Fruit fly (Drosophila melanogaster) whole organism, embryonic: ENCODE data around the gene CG46396.

Experiments
- Asciz ChIP-seq: fragments of 200-800 bp; sonication (Bioruptor generic); optimal IDR thresholded peaks from 2 replicates; lab custom pipeline; 2017; ENCODE audit warnings: missing biosample characterization, mild to moderate bottlenecking, missing genetic modification characterization, missing genetic modification reagents
- Atf3 ChIP-seq: fragments of 200-800 bp; sonication (Bioruptor generic); optimal IDR thresholded peaks from 3 replicates; lab custom pipeline; 2016; ENCODE audit warnings: missing biosample characterization, missing genetic modification characterization
- CG10147 ChIP-seq: fragments of 200-800 bp; sonication (Bioruptor generic); optimal IDR thresholded peaks from 2 replicates; lab custom pipeline; 2019; ENCODE audit warnings: missing biosample characterization, mild to moderate bottlenecking, missing genetic modification characterization, moderate library complexity
- CG11456 ChIP-seq: fragments of 200-800 bp; sonication (Bioruptor generic); IDR thresholded peaks from 3 replicates; pipeline ENCODE4 v1.3.6; 2022; ENCODE audit warnings: missing biosample characterization, missing genetic modification characterization
- CG12659 ChIP-seq: fragments of 200-800 bp; sonication (Bioruptor generic); optimal IDR thresholded peaks from 3 replicates; lab custom pipeline; 2017; ENCODE audit warnings: mild to moderate bottlenecking, missing biosample characterization, missing genetic modification reagents, missing genetic modification characterization
- CG12769 ChIP-seq: fragments of 200-800 bp; sonication (Bioruptor generic); optimal IDR thresholded peaks from 2 replicates; lab custom pipeline; 2019; ENCODE audit warnings: missing biosample characterization, mild to moderate bottlenecking, missing genetic modification characterization, moderate library complexity
- CG14014 ChIP-seq: fragments of 200-800 bp; sonication (Bioruptor generic); IDR thresholded peaks from 2 replicates; pipeline ENCODE4 v1.3.6; 2022; ENCODE audit warnings: missing biosample characterization, missing genetic modification characterization
- CG14667 ChIP-seq: fragments of 200-800 bp; sonication (Bioruptor generic); IDR thresholded peaks from 2 replicates; pipeline ENCODE4 v1.3.6; 2022; ENCODE audit warnings: missing biosample characterization, missing genetic modification characterization
- CG15011 ChIP-seq: fragments of 200-800 bp; sonication (Bioruptor generic); optimal IDR thresholded peaks from 3 replicates; lab custom pipeline; 2018; ENCODE audit warnings: missing biosample characterization, mild to moderate bottlenecking, missing genetic modification characterization
- CG15073 ChIP-seq: fragments of 200-800 bp; sonication (Bioruptor generic); optimal IDR thresholded peaks from 2 replicates; lab custom pipeline; 2016; ENCODE audit warnings: missing biosample characterization, missing genetic modification characterization
- CG31388 ChIP-seq: fragments of 200-800 bp; sonication (Bioruptor generic); optimal IDR thresholded peaks from 2 replicates; lab custom pipeline; 2016; ENCODE audit warnings: missing biosample characterization, missing genetic modification characterization
- CG33557 ChIP-seq: fragments of 200-800 bp; sonication (Bioruptor generic); optimal IDR thresholded peaks from 2 replicates; lab custom pipeline; 2019; ENCODE audit warnings: missing biosample characterization, mild to moderate bottlenecking, missing genetic modification characterization, moderate library complexity
- CG34422 ChIP-seq: fragments of 200-800 bp; sonication (Bioruptor generic); IDR thresholded peaks from 3 replicates; pipeline ENCODE4 v1.3.6; 2022; ENCODE audit warnings: missing biosample characterization, missing genetic modification characterization
- CG4617 ChIP-seq: fragments of 200-800 bp; sonication (Bioruptor generic); optimal IDR thresholded peaks from 3 replicates; lab custom pipeline; 2016; ENCODE audit warnings: missing biosample characterization, missing genetic modification characterization, borderline replicate concordance
- CG4707 ChIP-seq: fragments of 200-800 bp; sonication (Bioruptor generic); optimal IDR thresholded peaks from 2 replicates; lab custom pipeline; 2018; ENCODE audit warnings: missing biosample characterization, mild to moderate bottlenecking, missing genetic modification characterization, moderate library complexity
- CG4730 ChIP-seq: fragments of 200-800 bp; sonication (Bioruptor generic); IDR thresholded peaks from 2 replicates; pipeline ENCODE4 v1.3.6; 2022; ENCODE audit warnings: missing biosample characterization, missing genetic modification characterization
- CG6689 ChIP-seq: fragments of 200-800 bp; sonication (Bioruptor generic); IDR thresholded peaks from 2 replicates; pipeline ENCODE4 v1.3.6; 2022; ENCODE audit warnings: missing biosample characterization, missing genetic modification characterization
- CG6791 ChIP-seq: fragments of 200-800 bp; sonication (Bioruptor generic); IDR thresholded peaks from 3 replicates; pipeline ENCODE4 v1.3.6; 2022; ENCODE audit warnings: missing biosample characterization, missing genetic modification characterization; ENCODE audit not compliant: partially characterized antibody
- CG7786 ChIP-seq: fragments of 200-800 bp; sonication (Bioruptor generic); optimal IDR thresholded peaks from 2 replicates; lab custom pipeline; 2016; ENCODE audit warnings: missing biosample characterization, missing genetic modification characterization
- CHES-1-like ChIP-seq: fragments of 200-800 bp; sonication (Bioruptor generic); optimal IDR thresholded peaks from 2 replicates; lab custom pipeline; 2016; ENCODE audit warnings: missing biosample characterization, missing genetic modification characterization
- Dbx ChIP-seq: fragments of 200-800 bp; sonication (Bioruptor generic); IDR thresholded peaks from 3 replicates; pipeline ENCODE4 v1.3.6; 2022; ENCODE audit warnings: missing biosample characterization, missing genetic modification characterization
- E2f1 ChIP-seq: fragments of 200-800 bp; sonication (Bioruptor generic); IDR thresholded peaks from 2 replicates; pipeline ENCODE4 v1.3.6; 2022; ENCODE audit warnings: missing biosample characterization, missing genetic modification characterization
- H15 ChIP-seq: fragments of 200-800 bp; sonication (Bioruptor generic); IDR thresholded peaks from 3 replicates; pipeline ENCODE4 v1.3.6; 2022; ENCODE audit warnings: missing biosample characterization, missing genetic modification characterization
- Lim3 ChIP-seq: fragments of 200-800 bp; sonication (Bioruptor generic); IDR thresholded peaks from 2 replicates; pipeline ENCODE4 v1.3.6; 2022; ENCODE audit warnings: missing biosample characterization, missing genetic modification characterization
- Lpt ChIP-seq: fragments of >200 bp; optimal IDR thresholded peaks from 2 replicates; lab custom pipeline; 2018; ENCODE audit warnings: missing biosample characterization, missing genetic modification characterization
- MESR4 ChIP-seq: fragments of 200-800 bp; sonication (Bioruptor generic); optimal IDR thresholded peaks from 2 replicates; lab custom pipeline; 2018; ENCODE audit warnings: missing biosample characterization, mild to moderate bottlenecking, missing genetic modification characterization, moderate library complexity
- Med ChIP-seq: fragments of 200-800 bp; sonication (Bioruptor generic); peaks from one replicate; lab custom pipeline; 2016; ENCODE audit warnings: missing biosample characterization, missing genetic modification characterization, mild to moderate bottlenecking, inconsistent platforms, moderate library complexity
- Nf-YC ChIP-seq: fragments of 200-800 bp; optimal IDR thresholded peaks from 3 replicates; lab custom pipeline; 2019; ENCODE audit warnings: missing biosample characterization, mild to moderate bottlenecking, missing genetic modification characterization, moderate library complexity
- Sin3A ChIP-seq: fragments of >200 bp; optimal IDR thresholded peaks from 2 replicates; lab custom pipeline; 2018
- Stat92E ChIP-seq, 3 experiments: fragments of >200 bp in 2 of 3; fragments of 200-800 bp in 1 of 3; sonication (Bioruptor generic) in 1 of 3; optimal IDR thresholded peaks; 2 replicates each; lab custom pipeline; 2017 to 2019; ENCODE audit warnings: missing biosample characterization in 3 of 3, missing genetic modification characterization in 3 of 3, mild to moderate bottlenecking in 1 of 3, moderate library complexity in 1 of 3
- Usf ChIP-seq: fragments of 200-800 bp; sonication (Bioruptor generic); optimal IDR thresholded peaks from 2 replicates; lab custom pipeline; 2017; ENCODE audit warnings: missing genotype, missing biosample characterization, missing genetic modification characterization
- ab ChIP-seq: fragments of 200-800 bp; sonication (Bioruptor generic); optimal IDR thresholded peaks from 2 replicates; lab custom pipeline; 2016; ENCODE audit warnings: missing biosample characterization, missing genetic modification characterization
- ash1 ChIP-seq: fragments of 200-800 bp; sonication (Bioruptor generic); optimal IDR thresholded peaks from 2 replicates; lab custom pipeline; 2018; ENCODE audit warnings: missing biosample characterization, mild to moderate bottlenecking, missing genetic modification characterization
- chn ChIP-seq: fragments of 200-800 bp; sonication (Bioruptor generic); optimal IDR thresholded peaks from 2 replicates; lab custom pipeline; 2016; ENCODE audit warnings: missing biosample characterization, missing genetic modification characterization
- crol ChIP-seq: fragments of 200-800 bp; sonication (Bioruptor generic); IDR thresholded peaks from 2 replicates; pipeline ENCODE4 v1.3.6; 2022; ENCODE audit warnings: missing biosample characterization, missing genetic modification characterization
- cwo ChIP-seq: fragments of 200-800 bp; sonication (Bioruptor generic); optimal IDR thresholded peaks from 3 replicates; lab custom pipeline; 2017; ENCODE audit warnings: missing biosample characterization, missing genetic modification characterization, mild to moderate bottlenecking, moderate library complexity, missing genetic modification reagents
- dm ChIP-seq: fragments of 200-800 bp; sonication (Bioruptor generic); optimal IDR thresholded peaks from 3 replicates; lab custom pipeline; 2016; ENCODE audit warnings: missing biosample characterization, missing genetic modification characterization
- hth ChIP-seq: fragments of >200 bp; optimal IDR thresholded peaks from 2 replicates; lab custom pipeline; 2017; ENCODE audit warnings: inconsistent platforms
- knrl ChIP-seq: fragments of 200-800 bp; sonication (Bioruptor generic); IDR thresholded peaks from 3 replicates; pipeline ENCODE4 v1.3.6; 2022; ENCODE audit warnings: missing biosample characterization, missing genetic modification characterization; ENCODE audit not compliant: partially characterized antibody
- luna ChIP-seq: fragments of 200-800 bp; sonication (Bioruptor generic); optimal IDR thresholded peaks from 2 replicates; lab custom pipeline; 2016; ENCODE audit warnings: missing biosample characterization, missing genetic modification characterization
- mirr ChIP-seq: fragments of 200-800 bp; sonication (Bioruptor generic); optimal IDR thresholded peaks from 3 replicates; lab custom pipeline; 2018; ENCODE audit warnings: missing biosample characterization, mild to moderate bottlenecking, missing genetic modification characterization
- nau ChIP-seq: fragments of 200-800 bp; sonication (Bioruptor generic); optimal IDR thresholded peaks from 3 replicates; lab custom pipeline; 2017; ENCODE audit warnings: missing biosample characterization, mild to moderate bottlenecking, missing genetic modification characterization, missing genetic modification reagents
- org-1 ChIP-seq: fragments of 200-800 bp; sonication (Bioruptor generic); optimal IDR thresholded peaks from 2 replicates; lab custom pipeline; 2017; ENCODE audit warnings: missing biosample characterization, missing genetic modification characterization
- row ChIP-seq: fragments of 200-800 bp; sonication (Bioruptor generic); IDR thresholded peaks from 3 replicates; pipeline ENCODE4 v1.3.6; 2022; ENCODE audit warnings: missing biosample characterization, missing genetic modification characterization
- scrt ChIP-seq: fragments of 200-800 bp; sonication (Bioruptor generic); optimal IDR thresholded peaks from 2 replicates; lab custom pipeline; 2018; ENCODE audit warnings: missing biosample characterization, mild to moderate bottlenecking, missing genetic modification characterization, moderate library complexity
- stc ChIP-seq: fragments of 200-800 bp; sonication (Bioruptor generic); IDR thresholded peaks from 2 replicates; pipeline ENCODE4 v1.3.6; 2022; ENCODE audit warnings: missing biosample characterization, missing genetic modification characterization
- yki ChIP-seq: fragments of >200 bp; optimal IDR thresholded peaks from 3 replicates; lab custom pipeline; 2018

The CG46396 gene

dm6 chr3R:6353624-6354352 lies 50.0 kb downstream of the CG46396 start (continued):
- TF ChIP-seq MESR4 (GFP tag; lab: Kevin White, UChicago) (no peak), CG33557 (GFP tag; lab: Kevin White, UChicago) (no peak), Usf (peak; percentile 16), luna (GFP tag; lab: Kevin White, UChicago) (peak; percentile 29), Sin3A (lab: Kevin White, UChicago) (no peak), CHES-1-like (GFP tag; lab: Kevin White, UChicago) (no peak), yki (lab: Kevin White, UChicago) (no peak), CG14667 (GFP tag; lab: Robert Waterston, UW) (no peak), CG11456 (no peak), CG31388 (GFP tag; lab: Kevin White, UChicago) (peak; percentile 26), hth (no peak), CG12769 (tag; lab: Kevin White, UChicago) (peak; percentile 83), chn (GFP tag; lab: Kevin White, UChicago) (peak; percentile 76), Dbx (GFP tag; lab: Robert Waterston, UW) (no peak), dm (GFP tag; lab: Kevin White, UChicago) (peak; percentile 49), row (GFP tag; lab: Robert Waterston, UW) (peak; percentile 89), scrt (GFP tag; lab: Kevin White, UChicago) (no peak), mirr (GFP tag; lab: Kevin White, UChicago) (no peak), CG4617 (GFP tag; lab: Kevin White, UChicago) (peak; percentile 49), org-1 (peak; percentile 75), Atf3 (GFP tag; lab: Kevin White, UChicago) (peak; percentile 41), CG12659 (GFP tag; lab: Kevin White, UChicago) (peak; percentile 89), knrl (GFP tag; lab: Robert Waterston, UW) (no peak), nau (GFP tag; lab: Kevin White, UChicago) (no peak), E2f1 (GFP tag; lab: Robert Waterston, UW) (peak; percentile 58), Nf-YC (no peak), CG15073 (GFP tag; lab: Kevin White, UChicago) (peak; percentile 14), CG15011 (peak; percentile 77), CG4707 (GFP tag; lab: Kevin White, UChicago) (peak; percentile 39), CG6791 (GFP tag; lab: Robert Waterston, UW) (no peak; the same call in 2 of the 3 replicates), ash1 (GFP tag; lab: Kevin White, UChicago) (no peak), CG7786 (peak; percentile 48), Asciz (GFP tag; lab: Kevin White, UChicago) (peak; percentile 64), Lim3 (GFP tag; lab: Robert Waterston, UW) (no peak), Med (GFP tag; lab: Kevin White, UChicago) (peak; percentile 89), CG4730 (GFP tag; lab: Robert Waterston, UW) (peak; percentile 47), cwo (GFP tag; lab: Kevin White, UChicago) (peak; percentile 71), H15 (no peak), CG34422 (GFP tag; lab: Robert Waterston, UW) (0 out of 3 replicates have a peak, but pooled peaks have one; percentile 23), Stat92E (GFP tag; optimal IDR thresholded peaks at IDR 0.05; lab: Kevin White, UChicago) (peak in 1 of 3 experiments; percentile 9), crol (GFP tag; lab: Robert Waterston, UW) (no peak), Lpt (no peak), stc (peak; percentile 73), CG10147 (GFP tag; lab: Kevin White, UChicago) (no peak), ab (GFP tag; lab: Kevin White, UChicago) (no peak), CG14014 (GFP tag; lab: Robert Waterston, UW) (peak; percentile 29; the same call in 1 of the 2 replicates), CG6689 (peak; percentile 84)
- TF ChIP-seq, all 482 proteins: peak for 256
